Fruit fly (Drosophila melanogaster): ENCODE data around the gene SmydA-8.
A peak's percentile ranks its signal among the peaks of the same experiment; 100 is the strongest.

Gene SmydA-8

DNA sequence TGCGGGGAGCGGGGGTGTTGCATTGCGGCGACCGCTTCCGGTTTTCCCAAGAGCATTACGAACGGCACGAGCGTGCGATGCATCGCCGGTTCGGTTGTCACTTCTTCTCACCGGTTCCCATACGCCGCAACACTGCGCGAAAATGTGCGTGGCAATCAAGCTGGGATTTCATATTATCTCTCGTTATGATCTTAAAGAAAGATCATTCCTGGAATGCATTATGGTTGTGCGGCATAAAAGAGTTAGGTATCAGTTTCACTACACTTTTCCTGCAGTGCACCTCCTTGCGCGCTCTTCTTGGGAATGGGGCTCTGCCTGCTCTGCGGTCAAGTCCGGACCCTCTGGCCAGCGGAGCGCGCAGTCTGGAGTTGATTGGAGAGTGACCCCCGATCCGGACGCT, 47.5 kb downstream of the SmydA-8 start (continued):
- peak; percentile 38 for TF ChIP-seq chn (GFP tag; optimal IDR thresholded peaks at IDR 0.05)
- no peak for TF ChIP-seq gfzf (GFP tag; optimal IDR thresholded peaks at IDR 0.05)
- no peak for TF ChIP-seq sr (GFP tag; IDR thresholded peaks at IDR 0.05)
- no peak for TF ChIP-seq CG16815 (GFP tag; optimal IDR thresholded peaks at IDR 0.05)
- no peak for TF ChIP-seq cwo (GFP tag; optimal IDR thresholded peaks at IDR 0.05)
- TF ChIP-seq pita (GFP tag; optimal IDR thresholded peaks at IDR 0.05), result no peak
- TF ChIP-seq CG33213 (GFP tag; optimal IDR thresholded peaks at IDR 0.05), result no peak
- TF ChIP-seq CoRest (tag; optimal IDR thresholded peaks at IDR 0.05), result peak; percentile 3
- peak; percentile 46 for TF ChIP-seq btn (GFP tag; optimal IDR thresholded peaks at IDR 0.05)
- TF ChIP-seq CG11723 (GFP tag; optimal IDR thresholded peaks at IDR 0.05), result no peak
- TF ChIP-seq CG14710 (tag; optimal IDR thresholded peaks at IDR 0.05), result peak; percentile 17
- no peak for TF ChIP-seq CG12155 (GFP tag; optimal IDR thresholded peaks at IDR 0.05)
- TF ChIP-seq Camta (GFP tag; optimal IDR thresholded peaks at IDR 0.05), result no peak
- no peak for TF ChIP-seq CG11456 (GFP tag; IDR thresholded peaks at IDR 0.05)
- peak; percentile 43; the same call in 1 of the 2 replicates for TF ChIP-seq dimm (GFP tag; IDR thresholded peaks at IDR 0.05)
- no peak for TF ChIP-seq CG9437 (GFP tag; optimal IDR thresholded peaks at IDR 0.05)
- no peak for TF ChIP-seq ERR (GFP tag; optimal IDR thresholded peaks at IDR 0.05)
- TF ChIP-seq CG18262 (tag; optimal IDR thresholded peaks at IDR 0.05), result peak; percentile 36
- TF ChIP-seq tin (GFP tag; optimal IDR thresholded peaks at IDR 0.05), result peak; percentile 28
- TF ChIP-seq CG6854 (GFP tag; optimal IDR thresholded peaks at IDR 0.05), result no peak
- no peak for TF ChIP-seq zfh2 (GFP tag; optimal IDR thresholded peaks at IDR 0.05)
- TF ChIP-seq shn (GFP tag; optimal IDR thresholded peaks at IDR 0.05), result no peak
- TF ChIP-seq tna (GFP tag; IDR thresholded peaks at IDR 0.05; ENCODE audit: partially characterized antibody), result no peak
- no peak for TF ChIP-seq abd-A (tag; optimal IDR thresholded peaks at IDR 0.05)
- no peak for TF ChIP-seq CG4282 (GFP tag; optimal IDR thresholded peaks at IDR 0.05)
- TF ChIP-seq ash1 (GFP tag; optimal IDR thresholded peaks at IDR 0.05), result no peak
- TF ChIP-seq gsb-n (tag; optimal IDR thresholded peaks at IDR 0.05), result peak; percentile 18
- no peak for TF ChIP-seq CG7963 (GFP tag; IDR thresholded peaks at IDR 0.05; ENCODE audit: partially characterized antibody)
- TF ChIP-seq cato (GFP tag; optimal IDR thresholded peaks at IDR 0.05; ENCODE audit: borderline replicate concordance), result no peak
- no peak for TF ChIP-seq pan (optimal IDR thresholded peaks at IDR 0.05)
- peak in 1 of 2 experiments; percentile 47 for TF ChIP-seq pan (GFP tag; optimal IDR thresholded peaks at IDR 0.05 in 1 of 2, IDR thresholded peaks at IDR 0.05 in 1 of 2)
- TF ChIP-seq CG4617 (GFP tag; optimal IDR thresholded peaks at IDR 0.05; ENCODE audit: borderline replicate concordance), result no peak
- TF ChIP-seq scrt (GFP tag; optimal IDR thresholded peaks at IDR 0.05), result no peak
- TF ChIP-seq lbe (GFP tag; optimal IDR thresholded peaks at IDR 0.05), result no peak
- TF ChIP-seq CG18599 (GFP tag; optimal IDR thresholded peaks at IDR 0.05), result no peak
- 0 out of 3 replicates have a peak, but pooled peaks have one; percentile 15 for TF ChIP-seq CG2889 (GFP tag; IDR thresholded peaks at IDR 0.05)
- no peak for TF ChIP-seq pfk (GFP tag; optimal IDR thresholded peaks at IDR 0.05)
- peak; percentile 51 for TF ChIP-seq esg (GFP tag; conservative IDR thresholded peaks at IDR 0.05)
- TF ChIP-seq da (GFP tag; optimal IDR thresholded peaks at IDR 0.05), result no peak
- no peak for TF ChIP-seq nau (GFP tag; optimal IDR thresholded peaks at IDR 0.05)
- no peak for TF ChIP-seq CG10209 (GFP tag; optimal IDR thresholded peaks at IDR 0.05)
- no peak for TF ChIP-seq gt (GFP tag; IDR thresholded peaks at IDR 0.05)
- no peak for TF ChIP-seq eyg (GFP tag; optimal IDR thresholded peaks at IDR 0.05)
- peak; percentile 0 for TF ChIP-seq repo (GFP tag; optimal IDR thresholded peaks at IDR 0.05)
- TF ChIP-seq Nf-YA (GFP tag; IDR thresholded peaks at IDR 0.05), result peak; percentile 47; the same call in 1 of the 2 replicates
- no peak for TF ChIP-seq B-H2 (GFP tag; optimal IDR thresholded peaks at IDR 0.05)
- TF ChIP-seq lab (GFP tag; optimal IDR thresholded peaks at IDR 0.05), result peak; percentile 28
- TF ChIP-seq CG13624 (GFP tag; optimal IDR thresholded peaks at IDR 0.05), result no peak
- TF ChIP-seq Dek (tag; optimal IDR thresholded peaks at IDR 0.05), result no peak
- no peak for TF ChIP-seq CG10462 (GFP tag; optimal IDR thresholded peaks at IDR 0.05)
- no peak for TF ChIP-seq klu (GFP tag; IDR thresholded peaks at IDR 0.05)
